Worm (Caenorhabditis elegans): ENCODE data around the gene F12F6.7.

ce11 chrIV:11566146-11566545 lies 4.5 kb upstream of the F12F6.7 start, which contains the start of gene sec-24.1:
- TF ChIP-seq ztf-11 (tag; optimal IDR thresholded peaks at IDR 0.05) (no peak), unc-120 (tag; optimal IDR thresholded peaks at IDR 0.05; ENCODE audit: poor library complexity, severe bottlenecking) (peak; percentile 23), nhr-12 (tag; optimal IDR thresholded peaks at IDR 0.05) (no peak)
